Worm (Caenorhabditis elegans): ENCODE results near the gene F07C6.2.

The F07C6.2 gene

ce11 chrIV:12783165-12783564 is 7.8 kb upstream of the F07C6.2 start:
- TF ChIP-seq lag-1 (GFP tag; IDR thresholded peaks at IDR 0.05) (no peak), mel-28 (tag; optimal IDR thresholded peaks at IDR 0.05; ENCODE audit: borderline replicate concordance) (no peak), F57C9.4 (tag; optimal IDR thresholded peaks at IDR 0.05) (no peak), ztf-25 (GFP tag; IDR thresholded peaks at IDR 0.05) (no peak), mcd-1 (GFP tag; IDR thresholded peaks at IDR 0.05) (no peak), F23B12.7 (tag; optimal IDR thresholded peaks at IDR 0.05; ENCODE audit: insufficient read depth) (no peak), attf-6 (GFP tag; IDR thresholded peaks at IDR 0.05) (no peak), pha-4 (tag; optimal IDR thresholded peaks at IDR 0.05) (no peak), nfya-2 (GFP tag; IDR thresholded peaks at IDR 0.05) (no peak), dpff-1 (tag; optimal IDR thresholded peaks at IDR 0.05) (no peak), sdz-38 (tag; optimal IDR thresholded peaks at IDR 0.05) (no peak)

ce11 chrIV:12785988-12786387 is 5.0 kb upstream of the F07C6.2 start:
- TF ChIP-seq D2030.7 (GFP tag; IDR thresholded peaks at IDR 0.05), result peak; percentile 82
- TF ChIP-seq gei-17 (GFP tag; optimal IDR thresholded peaks at IDR 0.05), result no peak
- TF ChIP-seq F10E7.11 (tag; optimal IDR thresholded peaks at IDR 0.05), result no peak
- TF ChIP-seq dpff-1 (tag; optimal IDR thresholded peaks at IDR 0.05), result no peak
- TF ChIP-seq mel-28 (tag; optimal IDR thresholded peaks at IDR 0.05; ENCODE audit: borderline replicate concordance), result no peak
- no peak for TF ChIP-seq hlh-26 (GFP tag; conservative IDR thresholded peaks at IDR 0.05)
- no peak for TF ChIP-seq bed-1 (GFP tag; IDR thresholded peaks at IDR 0.05)
- TF ChIP-seq B0035.1 (tag; optimal IDR thresholded peaks at IDR 0.05), result no peak
- no peak for TF ChIP-seq F22D6.2 (tag; optimal IDR thresholded peaks at IDR 0.05)
- TF ChIP-seq ceh-58 (GFP tag; IDR thresholded peaks at IDR 0.05), result no peak
- TF ChIP-seq lir-1 (GFP tag; conservative IDR thresholded peaks at IDR 0.05), result no peak
- peak; percentile 94 for TF ChIP-seq attf-6 (GFP tag; IDR thresholded peaks at IDR 0.05)
- TF ChIP-seq aptf-2 (GFP tag; conservative IDR thresholded peaks at IDR 0.05), result no peak
- TF ChIP-seq T26A5.8 (tag; optimal IDR thresholded peaks at IDR 0.05), result no peak
- TF ChIP-seq ccch-3 (GFP tag; optimal IDR thresholded peaks at IDR 0.05), result no peak
- peak; percentile 65 for TF ChIP-seq snpc-3.4 (tag; optimal IDR thresholded peaks at IDR 0.05)
- TF ChIP-seq sea-2 (GFP tag; IDR thresholded peaks at IDR 0.05), result no peak
- peak; percentile 58 for TF ChIP-seq F49E8.2 (tag; optimal IDR thresholded peaks at IDR 0.05; ENCODE audit: insufficient read depth)
- no peak for TF ChIP-seq nfya-2 (GFP tag; IDR thresholded peaks at IDR 0.05)
- TF ChIP-seq ceh-100 (GFP tag; IDR thresholded peaks at IDR 0.05), result no peak
- TF ChIP-seq him-1 (tag; optimal IDR thresholded peaks at IDR 0.05), result peak; percentile 46
- TF ChIP-seq Y53F4B.3 (GFP tag; IDR thresholded peaks at IDR 0.05), result no peak
- TF ChIP-seq snpc-1.3 (tag; optimal IDR thresholded peaks at IDR 0.05; ENCODE audit: insufficient read depth), result peak; percentile 64
- TF ChIP-seq chd-7 (tag; optimal IDR thresholded peaks at IDR 0.05), result no peak
- TF ChIP-seq pha-4 (tag; optimal IDR thresholded peaks at IDR 0.05), result no peak
- no peak for TF ChIP-seq F52B5.7 (tag; optimal IDR thresholded peaks at IDR 0.05)
- TF ChIP-seq ztf-25 (GFP tag; IDR thresholded peaks at IDR 0.05), result no peak
- no peak for TF ChIP-seq B0019.2 (GFP tag; conservative IDR thresholded peaks at IDR 0.05)
- no peak for TF ChIP-seq ztf-22 (GFP tag; optimal IDR thresholded peaks at IDR 0.05)
- no peak for TF ChIP-seq F39B2.1 (GFP tag; IDR thresholded peaks at IDR 0.05)
- TF ChIP-seq zfh-2 (GFP tag; conservative IDR thresholded peaks at IDR 0.05), result no peak
- TF ChIP-seq ets-4 (GFP tag; optimal IDR thresholded peaks at IDR 0.05), result no peak
- TF ChIP-seq egrh-3 (GFP tag; IDR thresholded peaks at IDR 0.05), result no peak
- peak; percentile 42 for TF ChIP-seq F33H1.4 (GFP tag; IDR thresholded peaks at IDR 0.05)
- no peak for TF ChIP-seq Y79H2A.3 (GFP tag; conservative IDR thresholded peaks at IDR 0.05)
- TF ChIP-seq egl-18 (GFP tag; IDR thresholded peaks at IDR 0.05), result no peak
- peak; percentile 64 for TF ChIP-seq rcor-1 (GFP tag; IDR thresholded peaks at IDR 0.05)
- no peak for TF ChIP-seq nhr-179 (tag; optimal IDR thresholded peaks at IDR 0.05)
- no peak for TF ChIP-seq sdz-38 (tag; optimal IDR thresholded peaks at IDR 0.05)
- TF ChIP-seq cebp-2 (GFP tag; IDR thresholded peaks at IDR 0.05), result no peak
- no peak for TF ChIP-seq somi-1 (GFP tag; optimal IDR thresholded peaks at IDR 0.05)
- no peak for TF ChIP-seq atf-7 (tag; optimal IDR thresholded peaks at IDR 0.05)
